Fruit fly (Drosophila melanogaster) whole organism, prepupa: ENCODE measurements around the gene pins.

Source experiments
- CG10631 ChIP-seq: fragments of 200-800 bp; sonication (Bioruptor generic); optimal IDR thresholded peaks from 2 replicates; lab custom pipeline; 2016; ENCODE audit warnings: missing biosample characterization, missing genetic modification characterization
- CG11294 ChIP-seq: fragments of 200-800 bp; sonication (Bioruptor generic); IDR thresholded peaks from 2 replicates; pipeline ENCODE4 v1.3.6; 2022; ENCODE audit warnings: missing biosample characterization, missing genetic modification characterization
- CG1621 ChIP-seq: fragments of 200-800 bp; sonication (Bioruptor generic); optimal IDR thresholded peaks from 3 replicates; lab custom pipeline; 2018; ENCODE audit warnings: missing biosample characterization, mild to moderate bottlenecking, missing genetic modification characterization
- CG16779 ChIP-seq: fragments of 200-800 bp; sonication (Bioruptor generic); optimal IDR thresholded peaks from 3 replicates; lab custom pipeline; 2017; ENCODE audit warnings: missing biosample characterization, mild to moderate bottlenecking, missing genetic modification characterization
- CG31627 ChIP-seq: fragments of 200-800 bp; sonication (Bioruptor generic); optimal IDR thresholded peaks from 3 replicates; lab custom pipeline; 2016; ENCODE audit warnings: missing biosample characterization, missing genetic modification characterization
- CG32006 ChIP-seq: fragments of 200-800 bp; sonication (Bioruptor generic); optimal IDR thresholded peaks from 3 replicates; lab custom pipeline; 2017; ENCODE audit warnings: missing biosample characterization, mild to moderate bottlenecking, missing genetic modification characterization
- CG6163 ChIP-seq: fragments of 200-800 bp; sonication (Bioruptor generic); IDR thresholded peaks from 3 replicates; pipeline ENCODE4 v1.3.6; 2022; ENCODE audit warnings: missing biosample characterization, missing genetic modification characterization
- CG6808 ChIP-seq: fragments of 200-800 bp; sonication (Bioruptor generic); optimal IDR thresholded peaks from 3 replicates; lab custom pipeline; 2017; ENCODE audit warnings: missing biosample characterization, missing genetic modification characterization, mild to moderate bottlenecking, moderate library complexity, missing genetic modification reagents
- CG6854 ChIP-seq: fragments of 200-800 bp; sonication (Bioruptor generic); optimal IDR thresholded peaks from 2 replicates; lab custom pipeline; 2017; ENCODE audit warnings: missing biosample characterization, mild to moderate bottlenecking, missing genetic modification characterization
- CG8319 ChIP-seq: fragments of 200-800 bp; sonication (Bioruptor generic); optimal IDR thresholded peaks from 3 replicates; lab custom pipeline; 2016; ENCODE audit warnings: missing biosample characterization, missing genetic modification characterization
- CG8632 ChIP-seq: fragments of 200-800 bp; sonication (Bioruptor generic); optimal IDR thresholded peaks from 3 replicates; lab custom pipeline; 2016; ENCODE audit warnings: missing biosample characterization, missing genetic modification characterization
- CG9139 ChIP-seq: fragments of 200-800 bp; sonication (Bioruptor generic); optimal IDR thresholded peaks from 3 replicates; lab custom pipeline; 2017; ENCODE audit warnings: missing biosample characterization, mild to moderate bottlenecking, missing genetic modification characterization
- Eip75B ChIP-seq: fragments of 200-800 bp; sonication (Bioruptor generic); optimal IDR thresholded peaks from 3 replicates; lab custom pipeline; 2016; ENCODE audit warnings: missing biosample characterization, missing genetic modification characterization
- Eip78C ChIP-seq: fragments of 200-800 bp; sonication (Bioruptor generic); peaks from one replicate; lab custom pipeline; 2016; ENCODE audit warnings: missing biosample characterization, missing genetic modification characterization
- Eip93F ChIP-seq: fragments of 200-800 bp; sonication (Bioruptor generic); optimal IDR thresholded peaks from 2 replicates; lab custom pipeline; 2016; ENCODE audit warnings: missing biosample characterization, mild to moderate bottlenecking, missing genetic modification characterization
- Gug ChIP-seq: fragments of 200-800 bp; sonication (Bioruptor generic); IDR thresholded peaks from 2 replicates; pipeline ENCODE4 v1.3.6; 2022; ENCODE audit warnings: missing biosample characterization, missing genetic modification characterization
- Hr38 ChIP-seq: sonication (Bioruptor generic); optimal IDR thresholded peaks from 2 replicates; lab custom pipeline; 2016; ENCODE audit warnings: missing biosample characterization, missing genetic modification characterization
- Met ChIP-seq: fragments of 200-800 bp; sonication (Bioruptor generic); optimal IDR thresholded peaks from 3 replicates; lab custom pipeline; 2016; ENCODE audit warnings: missing biosample characterization, missing genetic modification characterization
- OdsH ChIP-seq: fragments of 200-800 bp; sonication (Bioruptor generic); optimal IDR thresholded peaks from 3 replicates; lab custom pipeline; 2016; ENCODE audit warnings: missing biosample characterization, missing genetic modification characterization
- Smox ChIP-seq: fragments of 200-800 bp; sonication (Bioruptor generic); optimal IDR thresholded peaks from 3 replicates; lab custom pipeline; 2016; ENCODE audit warnings: missing biosample characterization, missing genetic modification characterization
- acj6 ChIP-seq: fragments of 200-800 bp; sonication (Bioruptor generic); optimal IDR thresholded peaks from 3 replicates; lab custom pipeline; 2016; ENCODE audit warnings: missing biosample characterization, missing genetic modification characterization
- cyc ChIP-seq: fragments of 200-800 bp; sonication (Bioruptor generic); optimal IDR thresholded peaks from 3 replicates; lab custom pipeline; 2016; ENCODE audit warnings: missing biosample characterization, missing genetic modification characterization
- dac ChIP-seq: fragments of 200-800 bp; sonication (Bioruptor generic); optimal IDR thresholded peaks from 2 replicates; lab custom pipeline; 2017; ENCODE audit warnings: missing biosample characterization, mild to moderate bottlenecking, missing genetic modification characterization
- dsx ChIP-seq: fragments of 200-800 bp; optimal IDR thresholded peaks from 3 replicates; lab custom pipeline; 2019; ENCODE audit warnings: missing biosample characterization, mild to moderate bottlenecking, missing genetic modification characterization, moderate library complexity; ENCODE audit not compliant: poor library complexity, severe bottlenecking
- eg ChIP-seq: fragments of 200-800 bp; sonication (Bioruptor generic); IDR thresholded peaks from 3 replicates; pipeline ENCODE4 v1.3.6; 2022; ENCODE audit warnings: missing biosample characterization, missing genetic modification characterization
- esn ChIP-seq: fragments of 200-800 bp; sonication (Bioruptor generic); optimal IDR thresholded peaks from 2 replicates; lab custom pipeline; 2016; ENCODE audit warnings: missing biosample characterization, mild to moderate bottlenecking, missing genetic modification characterization, moderate library complexity
- fd59A ChIP-seq: fragments of 200-800 bp; sonication (Bioruptor generic); optimal IDR thresholded peaks from 2 replicates; lab custom pipeline; 2017; ENCODE audit warnings: missing biosample characterization, mild to moderate bottlenecking, missing genetic modification characterization, missing genetic modification reagents
- fkh ChIP-seq: fragments of 200-800 bp; sonication (Bioruptor generic); optimal IDR thresholded peaks from 3 replicates; lab custom pipeline; 2017; ENCODE audit warnings: missing biosample characterization, mild to moderate bottlenecking, missing genetic modification characterization, moderate library complexity
- lz ChIP-seq: fragments of 200-800 bp; sonication (Bioruptor generic); optimal IDR thresholded peaks from 3 replicates; lab custom pipeline; 2016; ENCODE audit warnings: missing biosample characterization, missing genetic modification characterization
- pdm3 ChIP-seq: fragments of 200-800 bp; sonication (Bioruptor generic); optimal IDR thresholded peaks from 3 replicates; lab custom pipeline; 2016; ENCODE audit warnings: missing biosample characterization, missing genetic modification characterization
- spab ChIP-seq: fragments of 200-800 bp; sonication (Bioruptor generic); optimal IDR thresholded peaks from 2 replicates; lab custom pipeline; 2017; ENCODE audit warnings: missing biosample characterization, mild to moderate bottlenecking, missing genetic modification characterization, missing genetic modification reagents
- svp ChIP-seq: fragments of 200-800 bp; sonication (Bioruptor generic); peaks from one replicate; lab custom pipeline; 2016; ENCODE audit warnings: missing biosample characterization, missing genetic modification characterization
- topi ChIP-seq: fragments of 200-800 bp; sonication (Bioruptor generic); optimal IDR thresholded peaks from 3 replicates; lab custom pipeline; 2016; ENCODE audit warnings: missing biosample characterization, missing genetic modification characterization
- vri ChIP-seq: fragments of 200-800 bp; sonication (Bioruptor generic); optimal IDR thresholded peaks from 3 replicates; lab custom pipeline; 2016; ENCODE audit warnings: missing biosample characterization, mild to moderate bottlenecking, missing genetic modification characterization

pins gene

dm6 chr3R:27610622-27611021 is 28.0 kb downstream of the pins start:
- TF ChIP-seq svp (GFP tag; lab: Kevin White, UChicago) (peak; percentile 15), dsx (GFP tag; lab: Kevin White, UChicago) (no peak)

dm6 chr3R:27613814-27614213 is 31.2 kb downstream of the pins start:
- TF ChIP-seq Hr38 (no peak), Eip78C (GFP tag; lab: Kevin White, UChicago) (peak; percentile 39), CG9139 (GFP tag; lab: Kevin White, UChicago) (no peak), Met (GFP tag; lab: Kevin White, UChicago) (peak; percentile 18), svp (GFP tag; lab: Kevin White, UChicago) (peak; percentile 42), eg (GFP tag; lab: Robert Waterston, UW) (0 out of 3 replicates have a peak, but pooled peaks have one; percentile 24), CG6163 (no peak)
- TF ChIP-seq, all 60 proteins: peak for 4

dm6 chr3R:27616493-27616892 is 33.9 kb downstream of the pins start:
- TF ChIP-seq CG1621 (tag; lab: Kevin White, UChicago) = no peak
- no peak for TF ChIP-seq vri
- no peak for TF ChIP-seq Gug (GFP tag; lab: Robert Waterston, UW)
- TF ChIP-seq CG8319 (GFP tag; lab: Kevin White, UChicago) = no peak
- no peak for TF ChIP-seq CG10631 (GFP tag; lab: Kevin White, UChicago)
- no peak for TF ChIP-seq lz (GFP tag; lab: Kevin White, UChicago)
- no peak for TF ChIP-seq Eip93F (GFP tag; lab: Kevin White, UChicago)
- no peak for TF ChIP-seq CG31627
- TF ChIP-seq fkh (GFP tag; lab: Kevin White, UChicago) = no peak
- no peak for TF ChIP-seq Smox
- TF ChIP-seq dsx (GFP tag; lab: Kevin White, UChicago) = no peak
- TF ChIP-seq OdsH = no peak
- TF ChIP-seq cyc (GFP tag; lab: Kevin White, UChicago) = no peak
- TF ChIP-seq esn (GFP tag; lab: Kevin White, UChicago) = no peak
- TF ChIP-seq CG32006 = no peak
- TF ChIP-seq CG8632 (GFP tag; lab: Kevin White, UChicago) = no peak
- TF ChIP-seq acj6 (GFP tag; lab: Kevin White, UChicago) = no peak

- TF ChIP-seq fd59A (GFP tag; lab: Kevin White, UChicago) = peak; percentile 3
- peak; percentile 39 for TF ChIP-seq svp (GFP tag; lab: Kevin White, UChicago)
- TF ChIP-seq Eip78C (GFP tag; lab: Kevin White, UChicago) = peak; percentile 53
- peak; percentile 10 for TF ChIP-seq spab (GFP tag; lab: Kevin White, UChicago)
- TF ChIP-seq Eip75B (GFP tag; lab: Kevin White, UChicago) = peak; percentile 10
- TF ChIP-seq CG16779 = no peak
- TF ChIP-seq CG6163 = 0 out of 3 replicates have a peak, but pooled peaks have one; percentile 24
- TF ChIP-seq CG8319 (GFP tag; lab: Kevin White, UChicago) = no peak
- TF ChIP-seq pdm3 (GFP tag; lab: Kevin White, UChicago) = peak; percentile 17
- peak; percentile 7 for TF ChIP-seq Met (GFP tag; lab: Kevin White, UChicago)
- TF ChIP-seq dsx (GFP tag; lab: Kevin White, UChicago) = no peak
- TF ChIP-seq Smox = peak; percentile 4
- TF ChIP-seq OdsH = peak; percentile 25
- peak; percentile 19 for TF ChIP-seq cyc (GFP tag; lab: Kevin White, UChicago)
Measured at dm6 chr3R:27621861-27622260, 39.2 kb downstream of the pins start.

dm6 chr3R:27622993-27623392 is 40.4 kb downstream of the pins start:
- TF ChIP-seq CG6854 = no peak
- no peak for TF ChIP-seq CG11294 (GFP tag; lab: Robert Waterston, UW)

- TF ChIP-seq dac (GFP tag; lab: Kevin White, UChicago) (no peak), CG6808 (GFP tag; lab: Kevin White, UChicago) (no peak), Eip78C (GFP tag; lab: Kevin White, UChicago) (no peak), topi (GFP tag; lab: Kevin White, UChicago) (no peak), spab (GFP tag; lab: Kevin White, UChicago) (no peak)
Measured at dm6 chr3R:27625911-27626310, 43.3 kb downstream of the pins start, which contains the start of gene CG5612. Gene CG5612 (minus strand): TSS chr3R:27626011.
